Fruit fly (Drosophila melanogaster): ENCODE measurements around the gene CG17195.

- TF ChIP-seq Myc (optimal IDR thresholded peaks at IDR 0.05) (no peak), ttk (optimal IDR thresholded peaks at IDR 0.05) (no peak), psq (optimal IDR thresholded peaks at IDR 0.05) (no peak), h (optimal IDR thresholded peaks at IDR 0.05) (no peak)
These were observed 41.3 kb downstream of the CG17195 start for dm6 chr3R:25735801-25736068.
